Fruit fly (Drosophila melanogaster): Measurements from ENCODE around the gene CG11608.

DNA sequence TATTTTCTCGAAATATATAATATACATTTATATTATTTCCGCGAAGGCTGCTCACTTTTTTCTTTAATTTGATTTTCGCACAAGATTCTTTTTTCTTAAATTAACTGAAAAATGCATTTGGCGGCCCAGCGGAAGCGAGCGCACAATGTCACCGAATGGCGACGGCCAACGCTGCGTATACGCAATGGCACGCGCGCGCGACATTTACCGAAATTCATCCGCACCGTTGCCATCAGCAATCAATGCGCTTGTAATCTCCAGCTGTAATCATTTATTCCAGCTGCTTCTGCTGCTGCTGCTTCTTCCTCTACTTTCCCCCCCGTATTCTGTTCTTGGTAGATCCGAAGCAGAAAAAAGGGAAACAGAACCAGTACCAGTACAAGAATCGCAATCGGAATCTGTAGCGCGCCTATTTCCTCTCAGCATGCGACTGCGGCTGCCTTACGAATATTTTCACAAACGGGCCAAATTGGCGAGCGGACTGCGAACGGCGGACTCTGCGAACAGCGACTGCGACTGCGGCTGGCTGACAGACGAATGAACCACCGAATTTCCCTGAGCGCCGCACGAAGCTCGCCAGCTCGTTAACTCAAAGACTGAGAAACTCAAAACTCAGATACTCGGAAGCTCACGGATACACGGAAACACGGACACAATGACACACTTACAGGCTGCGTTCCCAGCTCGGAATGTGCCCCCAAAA lies 42.9 kb upstream of the CG11608 start, which contains the start of gene Octbeta2R:
- TF ChIP-seq br (GFP tag; optimal IDR thresholded peaks at IDR 0.05) (no peak), psq (GFP tag; optimal IDR thresholded peaks at IDR 0.05) (no peak), Abd-B (GFP tag; optimal IDR thresholded peaks at IDR 0.05) (no peak), ey (GFP tag; optimal IDR thresholded peaks at IDR 0.05) (no peak), brk (GFP tag; optimal IDR thresholded peaks at IDR 0.05) (no peak), Rel (GFP tag; optimal IDR thresholded peaks at IDR 0.05) (no peak), Rel (tag; optimal IDR thresholded peaks at IDR 0.05) (no peak), h (GFP tag; optimal IDR thresholded peaks at IDR 0.05) (no peak), CG32264 (GFP tag; optimal IDR thresholded peaks at IDR 0.05) (no peak)

All from whole organism, wandering third instar larva.